Worm (Caenorhabditis elegans) whole organism, young adult: ENCODE data around the gene srlf-12.

ENCODE experiments used
- F10E7.11 ChIP-seq: sonication (generic microtip); optimal IDR thresholded peaks from 2 replicates; lab custom pipeline; 2017; ENCODE audit warnings: mild to moderate bottlenecking, missing genetic modification characterization, moderate library complexity, missing compliant biosample characterization
- F33H1.4 ChIP-seq: fragments of 200-800 bp; sonication (Bioruptor generic); IDR thresholded peaks from 2 replicates; pipeline ENCODE4 v1.3.6; 2022; ENCODE audit warnings: missing genetic modification reagents, missing genetic modification characterization, missing compliant biosample characterization
- F57C9.4 ChIP-seq: sonication (generic microtip); optimal IDR thresholded peaks from 2 replicates; lab custom pipeline; 2017; ENCODE audit warnings: mild to moderate bottlenecking, missing genetic modification characterization, missing compliant biosample characterization
- K11D2.4 ChIP-seq: fragments of 200-800 bp; sonication (Bioruptor generic); IDR thresholded peaks from 2 replicates; pipeline ENCODE4 v1.3.6; 2022; ENCODE audit warnings: missing genetic modification reagents, missing genetic modification characterization, missing compliant biosample characterization
- T07F8.4 ChIP-seq: sonication (generic microtip); optimal IDR thresholded peaks from 2 replicates; lab custom pipeline; 2016; ENCODE audit warnings: mild to moderate bottlenecking, missing genetic modification characterization, moderate library complexity, missing compliant biosample characterization
- Y67H2A.10 ChIP-seq: fragments of 200-800 bp; sonication (Bioruptor generic); conservative IDR thresholded peaks from 2 replicates; pipeline ENCODE4 v1.3.6; 2022; ENCODE audit warnings: missing genetic modification reagents, missing genetic modification characterization, missing compliant biosample characterization
- atf-7 ChIP-seq: sonication (generic microtip); optimal IDR thresholded peaks from 2 replicates; lab custom pipeline; 2017; ENCODE audit warnings: mild to moderate bottlenecking, missing genetic modification characterization, missing compliant biosample characterization
- bed-1 ChIP-seq: fragments of 200-800 bp; sonication (Bioruptor generic); IDR thresholded peaks from 2 replicates; pipeline ENCODE4 v1.3.6; 2022; ENCODE audit warnings: missing genetic modification reagents, missing genetic modification characterization, missing compliant biosample characterization
- ceh-100 ChIP-seq: fragments of 200-800 bp; sonication (Bioruptor generic); IDR thresholded peaks from 2 replicates; pipeline ENCODE4 v1.3.6; 2022; ENCODE audit warnings: missing genetic modification reagents, missing genetic modification characterization, missing compliant biosample characterization
- ceh-40 ChIP-seq: fragments of 200-800 bp; sonication (Bioruptor generic); IDR thresholded peaks from 2 replicates; pipeline ENCODE4 v1.3.6; 2022; ENCODE audit warnings: missing genetic modification characterization, missing compliant biosample characterization
- ceh-58 ChIP-seq: fragments of 200-800 bp; sonication (Bioruptor generic); IDR thresholded peaks from 2 replicates; pipeline ENCODE4 v1.3.6; 2022; ENCODE audit warnings: missing genetic modification characterization, missing compliant biosample characterization
- ceh-79 ChIP-seq: sonication (generic microtip); optimal IDR thresholded peaks from 2 replicates; lab custom pipeline; 2017; ENCODE audit warnings: mild to moderate bottlenecking, missing genetic modification characterization, missing compliant biosample characterization
- ceh-91 ChIP-seq: fragments of 200-800 bp; sonication (Bioruptor generic); IDR thresholded peaks from 2 replicates; pipeline ENCODE4 v1.3.6; 2022; ENCODE audit warnings: missing genetic modification reagents, missing genetic modification characterization, missing compliant biosample characterization
- die-1 ChIP-seq: sonication (generic microtip); optimal IDR thresholded peaks from 2 replicates; lab custom pipeline; 2016; ENCODE audit warnings: missing genotype, mild to moderate bottlenecking, missing genetic modification characterization, missing compliant biosample characterization
- dox-1 ChIP-seq: fragments of 200-800 bp; sonication (Bioruptor generic); IDR thresholded peaks from 2 replicates; pipeline ENCODE4 v1.3.6; 2022; ENCODE audit warnings: missing genetic modification reagents, missing genetic modification characterization, missing compliant biosample characterization
- egl-18 ChIP-seq: fragments of 200-800 bp; sonication (Bioruptor generic); IDR thresholded peaks from 2 replicates; pipeline ENCODE4 v1.3.6; 2022; ENCODE audit warnings: missing genetic modification reagents, missing genetic modification characterization, missing compliant biosample characterization
- ets-4 ChIP-seq: fragments of 200-800 bp; sonication (Bioruptor generic); optimal IDR thresholded peaks from 2 replicates; lab custom pipeline; 2018; ENCODE audit warnings: mild to moderate bottlenecking, missing genetic modification characterization, missing compliant biosample characterization
- gei-17 ChIP-seq: fragments of 200-800 bp; sonication (Bioruptor generic); optimal IDR thresholded peaks from 2 replicates; lab custom pipeline; 2018; ENCODE audit warnings: mild to moderate bottlenecking, missing genetic modification characterization, missing compliant biosample characterization
- hmg-20 ChIP-seq: fragments of 200-800 bp; sonication (Bioruptor generic); IDR thresholded peaks from 2 replicates; pipeline ENCODE4 v1.3.6; 2022; ENCODE audit warnings: missing genetic modification reagents, missing genetic modification characterization, missing compliant biosample characterization
- hsf-1 ChIP-seq: fragments of 200-800 bp; sonication (Bioruptor generic); IDR thresholded peaks from 2 replicates; pipeline ENCODE4 v1.3.6; 2022; ENCODE audit warnings: missing genetic modification reagents, missing genetic modification characterization, missing compliant biosample characterization
- lag-1 ChIP-seq: fragments of 200-800 bp; sonication (Bioruptor generic); IDR thresholded peaks from 2 replicates; pipeline ENCODE4 v1.3.6; 2022; ENCODE audit warnings: missing genetic modification reagents, missing genetic modification characterization, missing compliant biosample characterization
- lsl-1 ChIP-seq: fragments of 200-800 bp; sonication (Bioruptor generic); optimal IDR thresholded peaks from 2 replicates; lab custom pipeline; 2018; ENCODE audit warnings: mild to moderate bottlenecking, missing genetic modification characterization, moderate library complexity, missing compliant biosample characterization
- lsy-27 ChIP-seq: sonication (generic microtip); optimal IDR thresholded peaks from 2 replicates; lab custom pipeline; 2017; ENCODE audit warnings: missing genetic modification characterization, mild to moderate bottlenecking, missing compliant biosample characterization, antibody characterized with exemption, missing genotype, borderline replicate concordance; ENCODE audit not compliant: insufficient read depth
- madf-6 ChIP-seq: fragments of 200-800 bp; sonication (Bioruptor generic); IDR thresholded peaks from 2 replicates; pipeline ENCODE4 v1.3.6; 2022; ENCODE audit warnings: missing genetic modification reagents, missing genetic modification characterization, missing compliant biosample characterization
- mxl-1 ChIP-seq: sonication (generic microtip); optimal IDR thresholded peaks from 2 replicates; lab custom pipeline; 2016; ENCODE audit warnings: missing genetic modification characterization, missing compliant biosample characterization
- nfya-2 ChIP-seq: fragments of 200-800 bp; sonication (Bioruptor generic); IDR thresholded peaks from 2 replicates; pipeline ENCODE4 v1.3.6; 2022; ENCODE audit warnings: missing genetic modification reagents, missing genetic modification characterization, missing compliant biosample characterization
- nhr-179 ChIP-seq: sonication (generic microtip); optimal IDR thresholded peaks from 2 replicates; lab custom pipeline; 2016; ENCODE audit warnings: mild to moderate bottlenecking, missing genetic modification characterization, missing compliant biosample characterization
- nhr-80 ChIP-seq: sonication (generic microtip); optimal IDR thresholded peaks from 2 replicates; lab custom pipeline; 2016; ENCODE audit warnings: missing genetic modification characterization, missing compliant biosample characterization
- rcor-1 ChIP-seq: fragments of 200-800 bp; sonication (Bioruptor generic); IDR thresholded peaks from 2 replicates; pipeline ENCODE4 v1.3.6; 2022; ENCODE audit warnings: missing genetic modification reagents, missing genetic modification characterization, missing compliant biosample characterization
- rec-8 ChIP-seq, 2 experiments: sonication (generic microtip); optimal IDR thresholded peaks; 2 replicates each; lab custom pipeline; 2016; ENCODE audit warnings: mild to moderate bottlenecking in 2 of 2, missing genetic modification characterization in 2 of 2, missing genetic modification reagents in 2 of 2, missing genotype in 2 of 2, missing biosample characterization in 1 of 2, missing compliant biosample characterization in 1 of 2, moderate library complexity in 1 of 2
- sdz-38 ChIP-seq: sonication (generic microtip); optimal IDR thresholded peaks from 2 replicates; lab custom pipeline; 2016; ENCODE audit warnings: missing genotype, missing genetic modification characterization, missing compliant biosample characterization
- snpc-1.1 ChIP-seq: sonication (generic microtip); optimal IDR thresholded peaks from 2 replicates; lab custom pipeline; 2017; ENCODE audit warnings: missing genetic modification characterization, mild to moderate bottlenecking, missing compliant biosample characterization, antibody characterized with exemption, moderate library complexity, missing genotype, missing genetic modification reagents; ENCODE audit not compliant: insufficient read depth
- snpc-1.3 ChIP-seq: sonication (generic microtip); optimal IDR thresholded peaks from 2 replicates; lab custom pipeline; 2017; ENCODE audit warnings: missing genetic modification characterization, mild to moderate bottlenecking, missing compliant biosample characterization, antibody characterized with exemption, moderate library complexity, missing genotype, missing genetic modification reagents; ENCODE audit not compliant: insufficient read depth
- snpc-4 ChIP-seq, 5 experiments: fragments of 150-350 bp in 1 of 5; sonication (generic microtip) in 4 of 5; optimal IDR thresholded peaks; 2 replicates each; lab custom pipeline; 2014 to 2018; ENCODE audit warnings: missing genetic modification characterization in 5 of 5, missing biosample characterization in 3 of 5, antibody characterized with exemption in 2 of 5, mild to moderate bottlenecking in 2 of 5, missing compliant biosample characterization in 2 of 5, missing genotype in 2 of 5, moderate library complexity in 2 of 5, missing genetic modification reagents in 1 of 5
- tlf-1 ChIP-seq: fragments of 200-800 bp; sonication (Bioruptor generic); optimal IDR thresholded peaks from 2 replicates; lab custom pipeline; 2018; ENCODE audit warnings: mild to moderate bottlenecking, missing genetic modification characterization, missing compliant biosample characterization
- ztf-28 ChIP-seq: fragments of 200-800 bp; sonication (Bioruptor generic); IDR thresholded peaks from 2 replicates; pipeline ENCODE4 v1.3.6; 2022; ENCODE audit warnings: missing genetic modification reagents, missing genetic modification characterization, missing compliant biosample characterization

Gene srlf-12

ce11 chrIV:10867370-10868146 lies 24.3 kb downstream of the srlf-12 start:
- no peak for TF ChIP-seq tlf-1
- TF ChIP-seq rec-8 (tag; optimal IDR thresholded peaks at IDR 0.05; lab: Kevin White, UChicago), result no peak
- TF ChIP-seq F10E7.11 (tag; lab: Kevin White, UChicago), result no peak
- no peak for TF ChIP-seq atf-7 (tag; lab: Kevin White, UChicago)
- TF ChIP-seq gei-17 (GFP tag; lab: Kevin White, UChicago), result no peak
- no peak for TF ChIP-seq ceh-40 (GFP tag; lab: Robert Waterston, UW)
- no peak for TF ChIP-seq T07F8.4 (tag; lab: Kevin White, UChicago)
- no peak for TF ChIP-seq lsy-27
- no peak for TF ChIP-seq rcor-1 (GFP tag; lab: Robert Waterston, UW)
- no peak for TF ChIP-seq nhr-179 (tag; lab: Kevin White, UChicago)
- TF ChIP-seq madf-6 (GFP tag; lab: Robert Waterston, UW), result no peak
- no peak for TF ChIP-seq hsf-1 (GFP tag; lab: Robert Waterston, UW)
- no peak for TF ChIP-seq ceh-100 (GFP tag; lab: Robert Waterston, UW)
- TF ChIP-seq lsl-1, result no peak
- TF ChIP-seq egl-18 (GFP tag; lab: Robert Waterston, UW), result no peak

DNA sequence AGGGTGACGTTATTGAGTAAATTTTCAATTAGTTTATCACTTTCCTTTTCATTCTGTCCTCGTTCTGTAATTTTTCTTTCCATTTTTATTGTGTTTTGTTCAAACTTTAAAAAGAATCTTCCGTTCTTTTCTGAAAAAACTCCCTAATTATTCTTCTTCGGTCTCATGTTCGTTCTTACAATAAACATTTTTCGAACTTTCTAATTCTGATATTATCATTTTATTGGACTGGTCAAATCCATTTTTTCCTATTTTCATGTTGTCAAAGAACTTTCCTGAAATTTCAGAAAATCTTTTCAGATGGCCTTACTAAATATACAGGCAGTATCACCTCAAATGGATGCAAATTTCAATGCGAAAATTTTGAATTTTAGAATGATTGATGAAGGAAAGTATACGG lies 27.9 kb downstream of the srlf-12 start, which contains the start of gene nish-1:
Gene nish-1 (plus strand): TSS at position 301 of the 400 bp plus-strand sequence.
- TF ChIP-seq ceh-79 (tag; lab: Kevin White, UChicago), result no peak
- no peak for TF ChIP-seq sdz-38 (tag; lab: Kevin White, UChicago)
- no peak for TF ChIP-seq ceh-40 (GFP tag; lab: Robert Waterston, UW)
- TF ChIP-seq snpc-1.1 (tag; lab: Kevin White, UChicago), result no peak
- TF ChIP-seq ceh-91 (GFP tag; lab: Robert Waterston, UW), result no peak
- no peak for TF ChIP-seq dox-1
- TF ChIP-seq T07F8.4 (tag; lab: Kevin White, UChicago), result no peak
- no peak for TF ChIP-seq ztf-28
- TF ChIP-seq lsl-1, result no peak

DNA sequence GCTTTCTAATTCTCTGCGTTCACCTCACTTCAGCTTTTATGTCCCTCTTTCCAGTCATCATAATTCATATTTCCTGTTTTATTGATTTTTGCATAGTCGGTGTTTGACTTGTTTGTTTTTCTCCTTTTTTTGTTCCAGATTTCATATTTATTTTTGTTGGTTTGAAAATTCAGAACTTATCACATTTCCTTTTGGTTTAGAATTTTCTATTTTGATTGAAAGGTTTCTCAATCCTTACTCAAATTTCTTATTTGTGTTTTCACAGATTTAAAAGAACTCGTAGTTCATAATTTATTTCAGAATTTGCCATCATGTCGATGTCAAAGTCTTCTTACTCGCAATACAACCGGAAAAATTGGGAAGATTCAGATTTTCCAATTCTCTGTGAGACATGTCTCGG lies 30.8 kb downstream of the srlf-12 start, which contains the start of gene rbm-22:
Gene rbm-22 (plus strand): TSS at position 301 of the 400 bp plus-strand sequence.
- TF ChIP-seq mxl-1 (tag; lab: Kevin White, UChicago), result no peak
- no peak for TF ChIP-seq Y67H2A.10
- TF ChIP-seq F33H1.4 (GFP tag; lab: Robert Waterston, UW), result no peak
- no peak for TF ChIP-seq gei-17 (GFP tag; lab: Kevin White, UChicago)
- TF ChIP-seq die-1 (tag; lab: Kevin White, UChicago), result no peak
- TF ChIP-seq nhr-80 (tag; lab: Kevin White, UChicago), result no peak
- TF ChIP-seq bed-1 (GFP tag; lab: Robert Waterston, UW), result no peak
- TF ChIP-seq rec-8 (tag; optimal IDR thresholded peaks at IDR 0.05; lab: Kevin White, UChicago), result no peak
- no peak for TF ChIP-seq lag-1 (GFP tag; lab: Robert Waterston, UW)
- no peak for TF ChIP-seq hmg-20 (GFP tag; lab: Robert Waterston, UW)
- no peak for TF ChIP-seq ets-4 (GFP tag; lab: Kevin White, UChicago)
- no peak for TF ChIP-seq nfya-2
- no peak for TF ChIP-seq madf-6 (GFP tag; lab: Robert Waterston, UW)
- TF ChIP-seq snpc-1.3, result no peak
- no peak for TF ChIP-seq K11D2.4 (GFP tag; lab: Robert Waterston, UW)
- no peak for TF ChIP-seq snpc-4 (GFP tag; optimal IDR thresholded peaks at IDR 0.05; lab: Kevin White, UChicago)
- TF ChIP-seq snpc-4 (tag; optimal IDR thresholded peaks at IDR 0.05; lab: Kevin White, UChicago), result no peak
- TF ChIP-seq F57C9.4 (tag; lab: Kevin White, UChicago), result no peak
- TF ChIP-seq ceh-58 (GFP tag; lab: Robert Waterston, UW), result no peak
